Worm (Caenorhabditis elegans): Measurements from ENCODE around the gene F38A1.9.
A peak's percentile ranks its signal among the peaks of the same experiment; 100 is the strongest.

The F38A1.9 gene

DNA sequence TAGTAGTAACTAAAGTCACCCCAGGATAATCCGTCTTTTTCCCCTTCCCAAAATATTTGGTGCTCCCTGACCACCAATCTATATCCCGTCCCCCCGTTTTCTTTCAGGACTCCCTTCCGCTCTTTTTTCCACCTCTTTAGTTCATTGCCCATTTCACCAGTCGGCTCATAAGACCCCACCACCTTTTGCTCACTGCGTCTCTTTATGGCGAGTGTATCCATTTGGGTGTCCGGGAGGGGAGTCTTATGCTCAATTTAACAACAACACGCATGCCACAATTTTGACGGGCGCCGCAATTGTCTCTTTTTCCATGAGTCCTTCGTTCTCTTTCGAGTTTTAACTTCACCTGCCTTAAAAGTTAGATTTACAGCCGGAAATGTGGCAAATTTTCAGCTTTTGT, 32.0 kb downstream of the F38A1.9 start:
- TF ChIP-seq mec-3 (tag; optimal IDR thresholded peaks at IDR 0.05; ENCODE audit: borderline replicate concordance) (no peak), zip-5 (tag; optimal IDR thresholded peaks at IDR 0.05) (no peak), tbx-2 (tag; optimal IDR thresholded peaks at IDR 0.05) (peak; percentile 54), ceh-31 (tag; optimal IDR thresholded peaks at IDR 0.05) (peak; percentile 82), ceh-14 (tag; optimal IDR thresholded peaks at IDR 0.05) (peak; percentile 21), ceh-18 (tag; optimal IDR thresholded peaks at IDR 0.05) (peak; percentile 28), unc-42 (tag; optimal IDR thresholded peaks at IDR 0.05) (peak; percentile 48), hlh-30 (tag; optimal IDR thresholded peaks at IDR 0.05; ENCODE audit: insufficient read depth) (peak; percentile 34)

DNA sequence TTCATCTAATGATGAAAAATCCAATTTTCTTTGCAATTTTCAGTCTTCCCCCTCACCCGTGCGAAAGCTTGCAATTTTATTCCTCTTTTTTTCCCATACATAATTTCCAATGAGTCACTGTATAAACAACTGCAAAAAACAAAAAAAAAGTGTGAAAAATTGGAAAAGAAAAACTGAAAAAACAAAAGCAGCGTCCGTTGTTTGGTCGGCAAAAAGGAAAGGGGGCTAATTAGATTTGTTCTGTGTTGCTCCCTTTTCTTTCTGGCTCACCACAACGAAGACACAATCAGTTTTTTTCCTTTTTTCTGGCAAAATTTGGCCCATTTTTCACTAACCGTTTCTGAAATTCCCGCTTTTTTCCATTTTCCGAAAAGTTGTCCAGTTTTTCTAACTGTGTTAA, 32.8 kb downstream of the F38A1.9 start:
- TF ChIP-seq unc-42 (tag; optimal IDR thresholded peaks at IDR 0.05), result peak; percentile 89
- TF ChIP-seq nhr-11 (tag; optimal IDR thresholded peaks at IDR 0.05), result no peak

DNA sequence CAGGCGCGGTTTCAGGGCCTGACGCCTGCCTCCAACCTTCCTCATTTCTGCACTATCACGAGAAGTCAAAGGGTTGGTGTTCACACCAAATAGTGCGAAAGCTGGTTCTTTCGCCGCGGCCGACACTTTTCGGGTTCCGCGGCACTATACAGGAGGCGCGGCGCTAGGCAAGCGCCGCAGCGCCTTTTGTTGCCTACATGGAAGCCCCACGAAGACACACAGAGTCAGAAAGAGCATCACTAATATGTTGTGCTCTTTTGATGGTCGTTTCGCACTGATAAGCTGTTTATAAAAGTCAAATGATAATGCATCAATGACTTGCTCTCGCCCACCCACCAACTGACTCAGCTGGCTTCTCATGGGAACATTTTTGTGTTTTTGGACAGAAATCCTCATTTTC, 33.2 kb downstream of the F38A1.9 start:
- TF ChIP-seq mec-3 (tag; optimal IDR thresholded peaks at IDR 0.05; ENCODE audit: borderline replicate concordance), result no peak
- no peak for TF ChIP-seq fkh-10 (GFP tag; optimal IDR thresholded peaks at IDR 0.05)
- TF ChIP-seq pax-1 (tag; optimal IDR thresholded peaks at IDR 0.05), result no peak
- TF ChIP-seq hlh-30 (tag; optimal IDR thresholded peaks at IDR 0.05; ENCODE audit: insufficient read depth), result no peak
- TF ChIP-seq nfya-1 (tag; optimal IDR thresholded peaks at IDR 0.05), result no peak
- TF ChIP-seq lin-11 (tag; optimal IDR thresholded peaks at IDR 0.05), result no peak
- no peak for TF ChIP-seq che-1 (tag; optimal IDR thresholded peaks at IDR 0.05)
- no peak for TF ChIP-seq ceh-22 (tag; optimal IDR thresholded peaks at IDR 0.05)

DNA sequence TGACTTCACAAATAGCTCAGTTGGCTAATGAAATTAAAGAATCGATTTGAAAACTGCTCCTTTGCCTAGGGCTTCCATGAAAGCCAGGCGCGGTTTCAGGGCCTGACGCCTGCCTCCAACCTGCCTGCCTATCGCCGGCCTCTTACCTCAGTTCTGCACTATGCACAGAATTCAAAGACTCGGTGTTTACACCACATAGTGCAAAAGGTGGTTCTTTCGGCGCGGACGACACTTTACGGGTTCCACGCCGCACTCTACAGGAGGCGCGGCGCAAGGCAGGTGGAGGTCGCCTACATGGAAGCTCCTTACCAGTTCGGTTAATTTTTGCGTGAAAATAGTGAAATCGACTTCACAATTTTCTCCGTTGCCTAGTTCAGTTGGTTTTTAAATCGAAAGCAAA, 35.3 kb downstream of the F38A1.9 start:
- no peak for TF ChIP-seq fax-1 (tag; optimal IDR thresholded peaks at IDR 0.05)

DNA sequence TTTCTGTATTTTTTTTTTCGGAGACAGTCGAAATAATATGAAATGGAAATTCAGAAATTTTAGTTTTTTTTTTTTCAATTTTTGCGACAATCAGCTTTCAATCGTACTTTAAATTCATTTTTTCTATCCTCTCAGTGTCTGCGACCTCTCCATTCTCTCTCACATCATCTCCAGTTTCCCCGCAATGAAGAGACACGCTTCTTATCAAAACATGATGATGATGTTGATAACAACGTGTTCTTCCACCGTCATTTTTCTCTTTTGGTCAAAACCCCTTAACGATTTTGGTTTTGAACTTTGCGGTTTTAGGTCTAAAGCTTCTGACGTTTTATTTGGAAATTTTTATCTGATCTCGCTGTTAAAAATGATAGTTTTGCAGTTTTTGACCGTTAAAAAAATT, 35.8 kb downstream of the F38A1.9 start:
- TF ChIP-seq ceh-2 (tag; optimal IDR thresholded peaks at IDR 0.05) (no peak), hlh-15 (tag; optimal IDR thresholded peaks at IDR 0.05) (no peak), syd-9 (tag; optimal IDR thresholded peaks at IDR 0.05) (no peak), eyg-1 (tag; optimal IDR thresholded peaks at IDR 0.05) (no peak), lim-6 (tag; optimal IDR thresholded peaks at IDR 0.05) (no peak), sdc-2 (tag; optimal IDR thresholded peaks at IDR 0.05) (no peak), K09A11.1 (tag; optimal IDR thresholded peaks at IDR 0.05; ENCODE audit: insufficient read depth) (no peak), nfya-1 (tag; optimal IDR thresholded peaks at IDR 0.05) (no peak), ceh-30 (tag; optimal IDR thresholded peaks at IDR 0.05) (no peak), lin-11 (tag; optimal IDR thresholded peaks at IDR 0.05) (no peak), ceh-18 (tag; optimal IDR thresholded peaks at IDR 0.05) (no peak), hlh-6 (tag; optimal IDR thresholded peaks at IDR 0.05) (no peak), hlh-30 (tag; optimal IDR thresholded peaks at IDR 0.05; ENCODE audit: insufficient read depth) (no peak), ceh-22 (tag; optimal IDR thresholded peaks at IDR 0.05) (no peak), ceh-9 (tag; optimal IDR thresholded peaks at IDR 0.05) (no peak)

DNA sequence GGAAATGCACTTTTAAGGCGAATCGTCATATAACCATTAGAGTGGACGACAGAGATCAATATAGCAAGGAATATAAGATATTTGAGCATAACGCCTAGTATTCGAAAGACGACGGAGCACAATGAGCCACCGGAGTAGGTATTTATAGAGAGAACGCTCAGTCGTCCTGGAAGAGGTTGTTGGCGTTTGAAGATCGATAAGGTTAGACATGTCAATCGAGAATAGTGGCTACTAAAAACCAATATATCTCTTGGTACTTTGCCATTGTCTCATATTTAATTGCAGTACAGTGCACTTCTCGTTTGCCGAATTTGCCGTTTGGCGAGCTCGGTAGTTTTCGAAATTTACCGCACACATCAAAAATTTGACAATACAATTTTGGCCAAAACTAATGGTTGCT, 37.2 kb downstream of the F38A1.9 start, which contains the start of gene dsl-1:
dsl-1 (minus strand) TSS at position 101 of the 400 bp plus-strand sequence.
- TF ChIP-seq ceh-22 (tag; optimal IDR thresholded peaks at IDR 0.05) (no peak), ceh-34 (tag; optimal IDR thresholded peaks at IDR 0.05) (no peak), pqm-1 (tag; optimal IDR thresholded peaks at IDR 0.05) (no peak), pros-1 (tag; optimal IDR thresholded peaks at IDR 0.05) (no peak), ceh-24 (tag; optimal IDR thresholded peaks at IDR 0.05) (no peak), tbx-2 (tag; optimal IDR thresholded peaks at IDR 0.05) (no peak), nhr-11 (tag; optimal IDR thresholded peaks at IDR 0.05) (no peak), pag-3 (tag; optimal IDR thresholded peaks at IDR 0.05; ENCODE audit: borderline replicate concordance) (no peak), ref-2 (tag; optimal IDR thresholded peaks at IDR 0.05) (no peak), C08G9.2 (tag; optimal IDR thresholded peaks at IDR 0.05) (no peak), hlh-8 (tag; optimal IDR thresholded peaks at IDR 0.05) (no peak), npax-4 (tag; optimal IDR thresholded peaks at IDR 0.05) (no peak), unc-42 (tag; optimal IDR thresholded peaks at IDR 0.05) (no peak), pha-4 (tag; optimal IDR thresholded peaks at IDR 0.05) (no peak), pax-1 (tag; optimal IDR thresholded peaks at IDR 0.05) (no peak), fkh-6 (tag; optimal IDR thresholded peaks at IDR 0.05) (no peak), ceh-14 (tag; optimal IDR thresholded peaks at IDR 0.05) (no peak), ttx-3 (tag; optimal IDR thresholded peaks at IDR 0.05) (no peak), fax-1 (tag; optimal IDR thresholded peaks at IDR 0.05) (no peak), ceh-45 (GFP tag; IDR thresholded peaks at IDR 0.05) (no peak)

Data from whole organism, late embryonic.